Fruit fly (Drosophila melanogaster) whole organism, adult: ENCODE measurements around the gene dod.

Experiments
- CG14711 ChIP-seq: fragments of 200-800 bp; sonication (Bioruptor generic); optimal IDR thresholded peaks from 2 replicates; lab custom pipeline; 2018; ENCODE audit warnings: missing biosample characterization, mild to moderate bottlenecking, missing genetic modification characterization, moderate library complexity
- CG5204 ChIP-seq: fragments of 200-800 bp; sonication (Bioruptor generic); optimal IDR thresholded peaks from 2 replicates; lab custom pipeline; 2016; ENCODE audit warnings: missing biosample characterization, missing genetic modification characterization
- Clk ChIP-seq: fragments of 200-800 bp; sonication (Bioruptor generic); optimal IDR thresholded peaks from 2 replicates; lab custom pipeline; 2017; ENCODE audit warnings: missing biosample characterization, missing genetic modification characterization
- Mnt ChIP-seq: fragments of 200-800 bp; sonication (Bioruptor generic); optimal IDR thresholded peaks from 2 replicates; lab custom pipeline; 2016; ENCODE audit warnings: missing biosample characterization, mild to moderate bottlenecking, missing genetic modification characterization
- kay ChIP-seq: fragments of 200-800 bp; sonication (Bioruptor generic); peaks from one replicate; lab custom pipeline; 2016; ENCODE audit warnings: missing biosample characterization, missing genetic modification characterization, borderline replicate concordance

- no peak for TF ChIP-seq CG14711 (tag; lab: Kevin White, UChicago)
- TF ChIP-seq Mnt (GFP tag; lab: Kevin White, UChicago), result peak; percentile 21
- TF ChIP-seq kay (GFP tag; lab: Kevin White, UChicago), result no peak
- peak; percentile 5 for TF ChIP-seq CG5204 (GFP tag; lab: Kevin White, UChicago)
- no peak for TF ChIP-seq Clk (GFP tag; lab: Kevin White, UChicago)
Measured at dm6 chrX:21369149-21369988, 24.2 kb downstream of the dod start.
